Worm (Caenorhabditis elegans) whole organism, mixed stage, embryonic: ENCODE data around the gene cgp-1.

Experiments used
- M03D4.4 ChIP-seq: sonication (generic microtip); optimal IDR thresholded peaks from 2 replicates; lab custom pipeline; 2017; ENCODE audit warnings: mild to moderate bottlenecking, missing genetic modification characterization, missing compliant biosample characterization
- bed-3 ChIP-seq: fragments of 200-800 bp; sonication (Bioruptor generic); optimal IDR thresholded peaks from 3 replicates; lab custom pipeline; 2018; ENCODE audit warnings: mild to moderate bottlenecking, missing genetic modification characterization, moderate library complexity, missing compliant biosample characterization
- blmp-1 ChIP-seq: fragments of 150-350 bp; optimal IDR thresholded peaks from 2 replicates; lab custom pipeline; 2014; ENCODE audit warnings: missing biosample characterization, missing genetic modification characterization
- elt-1 ChIP-seq: sonication (generic microtip); optimal IDR thresholded peaks from 2 replicates; lab custom pipeline; 2017; ENCODE audit warnings: missing genetic modification characterization, mild to moderate bottlenecking, missing compliant biosample characterization, antibody characterized with exemption, moderate library complexity, borderline replicate concordance; ENCODE audit not compliant: insufficient read depth
- flh-1 ChIP-seq: fragments of 200-800 bp; sonication (Bioruptor generic); optimal IDR thresholded peaks from 2 replicates; lab custom pipeline; 2018; ENCODE audit warnings: mild to moderate bottlenecking, missing genetic modification characterization, moderate library complexity, missing compliant biosample characterization
- mab-5 ChIP-seq: fragments of 150-350 bp; optimal IDR thresholded peaks from 2 replicates; lab custom pipeline; 2014; ENCODE audit warnings: missing biosample characterization, missing genetic modification characterization
- nhr-12 ChIP-seq: fragments of 150-350 bp; optimal IDR thresholded peaks from 2 replicates; lab custom pipeline; 2014; ENCODE audit warnings: missing biosample characterization, missing genetic modification characterization
- nhr-28 ChIP-seq: fragments of 150-350 bp; optimal IDR thresholded peaks from 2 replicates; lab custom pipeline; 2014; ENCODE audit warnings: missing biosample characterization, missing genetic modification characterization
- nhr-76 ChIP-seq: sonication (generic microtip); optimal IDR thresholded peaks from 2 replicates; lab custom pipeline; 2017; ENCODE audit warnings: missing biosample characterization, missing genetic modification characterization
- pha-4 ChIP-seq: fragments of 150-350 bp; optimal IDR thresholded peaks from 2 replicates; lab custom pipeline; 2018; ENCODE audit warnings: missing biosample characterization, missing genetic modification reagents, missing genetic modification characterization
- snpc-4 ChIP-seq: fragments of 150-350 bp; optimal IDR thresholded peaks from 2 replicates; lab custom pipeline; 2014; ENCODE audit warnings: missing biosample characterization, missing genetic modification characterization

DNA sequence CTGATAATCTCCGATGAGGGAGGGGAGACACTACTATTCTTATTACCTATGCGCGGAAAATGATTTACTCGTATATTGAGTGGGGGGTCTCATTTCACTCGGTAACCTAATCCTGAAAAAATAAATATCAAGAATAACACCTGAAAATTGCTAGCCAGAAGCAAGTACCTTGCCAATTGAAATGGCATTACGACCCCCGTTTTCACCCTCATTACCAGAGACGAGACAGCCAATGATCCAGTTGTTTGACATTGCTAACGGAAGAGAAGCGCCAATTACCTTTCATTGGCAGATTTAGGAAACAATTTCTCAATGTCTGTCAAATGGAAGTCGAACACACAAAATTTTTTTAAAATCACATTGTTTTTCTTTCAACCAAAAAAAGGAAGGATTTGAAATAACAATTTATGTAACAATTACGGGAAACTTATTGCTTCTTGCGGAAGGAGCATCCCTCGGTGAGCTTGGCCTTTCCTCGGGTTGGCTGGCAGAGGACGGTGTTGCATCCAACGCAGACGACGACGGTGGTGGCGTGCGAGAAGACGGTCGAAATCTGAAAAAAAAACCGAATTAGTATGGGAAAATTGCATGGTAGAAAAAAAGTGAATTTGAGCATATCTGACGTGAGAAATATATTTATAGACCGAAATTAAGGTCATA lies 19.4 kb downstream of the cgp-1 start:
- no peak for TF ChIP-seq nhr-28
- TF ChIP-seq M03D4.4 (tag; lab: Kevin White, UChicago) = no peak
- TF ChIP-seq blmp-1 = no peak
- TF ChIP-seq nhr-12 = no peak
- no peak for TF ChIP-seq bed-3 (GFP tag; lab: Kevin White, UChicago)
- TF ChIP-seq snpc-4 = no peak
- TF ChIP-seq nhr-76 (tag; lab: Kevin White, UChicago) = no peak
- no peak for TF ChIP-seq mab-5 (tag; lab: Kevin White, UChicago)
- no peak for TF ChIP-seq pha-4 (tag; lab: Kevin White, UChicago)
- no peak for TF ChIP-seq elt-1 (tag; lab: Kevin White, UChicago)
- no peak for TF ChIP-seq flh-1 (GFP tag; lab: Kevin White, UChicago)
